Fruit fly (Drosophila melanogaster): ENCODE results near the gene Cyp4d1.

Gene Cyp4d1

DNA sequence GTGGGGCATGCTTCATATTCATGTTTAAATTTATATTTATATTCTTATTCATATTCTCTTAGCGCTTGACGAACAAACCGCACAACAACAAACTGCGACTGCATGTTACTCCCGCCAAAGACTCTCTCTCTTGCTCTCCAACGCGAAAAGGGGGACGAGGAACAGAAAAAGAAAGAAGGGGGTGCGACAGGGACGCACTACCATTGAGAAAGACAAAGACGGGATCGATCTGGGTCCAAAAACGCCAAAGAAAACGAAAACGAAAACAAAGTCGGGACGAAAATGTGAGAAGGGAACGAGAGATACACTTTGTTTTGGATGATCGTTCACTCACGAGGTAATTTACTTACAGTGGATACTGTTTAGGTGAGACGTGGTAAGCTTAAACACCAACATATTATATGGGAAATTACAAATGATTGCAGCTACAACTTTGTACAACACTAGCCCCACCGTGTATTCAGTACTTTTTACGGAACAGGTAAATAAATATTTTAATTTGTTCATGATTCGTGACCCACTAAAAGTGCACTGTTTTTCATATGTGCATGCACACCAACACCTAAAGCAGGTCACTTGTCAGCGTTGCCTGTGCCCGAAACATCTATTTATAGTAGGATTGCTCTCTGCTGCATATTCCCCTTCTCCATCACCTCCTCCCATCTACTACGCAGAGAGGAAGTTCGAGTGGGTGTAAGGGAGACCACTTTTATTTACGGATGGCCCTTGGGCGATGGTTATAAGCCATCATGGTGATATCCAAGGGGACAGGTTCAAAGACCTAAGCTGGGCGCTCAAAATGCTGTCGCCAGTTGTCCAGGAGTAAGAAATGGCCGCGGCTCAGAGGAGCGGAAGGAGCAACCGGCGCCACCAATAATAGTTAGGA is 40.0 kb downstream of the Cyp4d1 start (continued):
- peak; percentile 37 to 55 for TF ChIP-seq salr (GFP tag; optimal IDR thresholded peaks at IDR 0.05)
- TF ChIP-seq net (GFP tag; optimal IDR thresholded peaks at IDR 0.05): peak; percentile 61
- TF ChIP-seq pdm3 (GFP tag; optimal IDR thresholded peaks at IDR 0.05): peak; percentile 75
- peak; percentile 70 for TF ChIP-seq CG15336 (GFP tag; IDR thresholded peaks at IDR 0.05)
- peak; percentile 70 for TF ChIP-seq Smox (GFP tag; optimal IDR thresholded peaks at IDR 0.05)
- TF ChIP-seq Eip75B (GFP tag; optimal IDR thresholded peaks at IDR 0.05): peak; percentile 84
- TF ChIP-seq CG6792 (GFP tag; optimal IDR thresholded peaks at IDR 0.05): peak; percentile 73
- peak; percentile 84 for TF ChIP-seq Sox14 (GFP tag; optimal IDR thresholded peaks at IDR 0.05)
- TF ChIP-seq CG1621 (tag; optimal IDR thresholded peaks at IDR 0.05): peak; percentile 26
- TF ChIP-seq Eip78C (GFP tag): peak; percentile 93
- TF ChIP-seq CG32006 (GFP tag; optimal IDR thresholded peaks at IDR 0.05): peak; percentile 68
- TF ChIP-seq CG11902 (GFP tag; optimal IDR thresholded peaks at IDR 0.05): peak; percentile 40
- peak; percentile 66 for TF ChIP-seq dsx (GFP tag; optimal IDR thresholded peaks at IDR 0.05; ENCODE audit: poor library complexity, severe bottlenecking)
- peak; percentile 68 for TF ChIP-seq CG31627 (GFP tag; optimal IDR thresholded peaks at IDR 0.05)
- TF ChIP-seq fd59A (GFP tag; optimal IDR thresholded peaks at IDR 0.05): peak; percentile 68
- peak; percentile 34 for TF ChIP-seq Lpt (GFP tag; optimal IDR thresholded peaks at IDR 0.05)
- peak; percentile 94 for TF ChIP-seq svp (GFP tag)
- TF ChIP-seq CG3919 (GFP tag; optimal IDR thresholded peaks at IDR 0.05): peak; percentile 74
- peak; percentile 73 for TF ChIP-seq lz (GFP tag; optimal IDR thresholded peaks at IDR 0.05)
- peak; percentile 41 for TF ChIP-seq CG8319 (GFP tag; optimal IDR thresholded peaks at IDR 0.05)
- TF ChIP-seq CG4318 (GFP tag; optimal IDR thresholded peaks at IDR 0.05): peak; percentile 34
- TF ChIP-seq Gug (GFP tag; IDR thresholded peaks at IDR 0.05): peak; percentile 48
- peak; percentile 94 for TF ChIP-seq Blimp-1 (GFP tag; optimal IDR thresholded peaks at IDR 0.05)
- peak; percentile 66 for TF ChIP-seq CG10631 (GFP tag; optimal IDR thresholded peaks at IDR 0.05)
- TF ChIP-seq CG9139 (GFP tag; optimal IDR thresholded peaks at IDR 0.05): peak; percentile 22

dm6 chrX:2112660-2113059 is 49.3 kb downstream of the Cyp4d1 start:
- TF ChIP-seq Sox102F (GFP tag; optimal IDR thresholded peaks at IDR 0.05) (no peak), ss (GFP tag; optimal IDR thresholded peaks at IDR 0.05) (no peak), acj6 (GFP tag; optimal IDR thresholded peaks at IDR 0.05) (no peak), eg (GFP tag; IDR thresholded peaks at IDR 0.05) (no peak), CG9139 (GFP tag; optimal IDR thresholded peaks at IDR 0.05) (no peak), CG11762 (GFP tag; optimal IDR thresholded peaks at IDR 0.05; ENCODE audit: insufficient read depth) (no peak), CG6163 (GFP tag; IDR thresholded peaks at IDR 0.05) (no peak), Gug (GFP tag; IDR thresholded peaks at IDR 0.05) (no peak), CG6792 (GFP tag; optimal IDR thresholded peaks at IDR 0.05) (no peak), Eip93F (GFP tag; optimal IDR thresholded peaks at IDR 0.05) (no peak)
